Worm (Caenorhabditis elegans) whole organism, L3 larva: ENCODE results near the gene W02B12.12.

ENCODE experiments used
- daf-12 ChIP-seq: fragments of 150-350 bp; optimal IDR thresholded peaks from 2 replicates; lab custom pipeline; 2014; ENCODE audit warnings: missing biosample characterization, missing genetic modification reagents, missing genetic modification characterization
- unc-62 ChIP-seq: fragments of 150-350 bp; sonication (generic microtip); optimal IDR thresholded peaks from 4 replicates; lab custom pipeline; 2014; ENCODE audit warnings: missing biosample characterization, missing genetic modification reagents, missing genetic modification characterization

- TF ChIP-seq daf-12 (tag; lab: Kevin White, UChicago) (no peak), unc-62 (GFP tag; lab: Kevin White, UChicago) (no peak)
Observed at ce11 chrII:11463899-11464298, 15.1 kb downstream of the W02B12.12 start.
